Fruit fly (Drosophila melanogaster) whole organism, embryonic: ENCODE measurements around the gene AP-1sigma.
A peak's percentile ranks its signal among the peaks of the same experiment; 100 is the strongest.

ENCODE experiments used
- Blimp-1 ChIP-seq: fragments of 200-800 bp; sonication (Bioruptor generic); optimal IDR thresholded peaks from 3 replicates; lab custom pipeline; 2018; ENCODE audit warnings: missing biosample characterization, missing genetic modification characterization, mild to moderate bottlenecking, moderate library complexity, missing genetic modification reagents
- CG10274 ChIP-seq: fragments of 200-800 bp; sonication (Bioruptor generic); optimal IDR thresholded peaks from 3 replicates; lab custom pipeline; 2017; ENCODE audit warnings: missing biosample characterization, mild to moderate bottlenecking, missing genetic modification characterization
- CG10565 ChIP-seq: fragments of 200-800 bp; sonication (Bioruptor generic); optimal IDR thresholded peaks from 3 replicates; lab custom pipeline; 2016; ENCODE audit warnings: missing biosample characterization, mild to moderate bottlenecking, missing genetic modification characterization
- CG10654 ChIP-seq: fragments of 200-800 bp; sonication (Bioruptor generic); optimal IDR thresholded peaks from 2 replicates; lab custom pipeline; 2016; ENCODE audit warnings: missing biosample characterization, missing genetic modification characterization
- CG11085 ChIP-seq: fragments of 200-800 bp; sonication (Bioruptor generic); IDR thresholded peaks from 2 replicates; pipeline ENCODE4 v1.3.6; 2022; ENCODE audit warnings: missing biosample characterization, missing genetic modification characterization
- CG14860 ChIP-seq: fragments of 200-800 bp; sonication (Bioruptor generic); IDR thresholded peaks from 3 replicates; pipeline ENCODE4 v1.3.6; 2022; ENCODE audit warnings: missing biosample characterization, missing genetic modification characterization; ENCODE audit not compliant: partially characterized antibody
- CG16813 ChIP-seq: fragments of 200-800 bp; sonication (Bioruptor generic); IDR thresholded peaks from 3 replicates; pipeline ENCODE4 v1.3.6; 2022; ENCODE audit warnings: missing biosample characterization, missing genetic modification characterization; ENCODE audit not compliant: partially characterized antibody
- CG2116 ChIP-seq: fragments of 200-800 bp; sonication (Bioruptor generic); optimal IDR thresholded peaks from 3 replicates; lab custom pipeline; 2018; ENCODE audit warnings: missing biosample characterization, mild to moderate bottlenecking, missing genetic modification characterization
- CG2712 ChIP-seq: fragments of 200-800 bp; optimal IDR thresholded peaks from 3 replicates; lab custom pipeline; 2019; ENCODE audit warnings: missing biosample characterization, mild to moderate bottlenecking, missing genetic modification characterization, moderate library complexity
- CG4328 ChIP-seq: fragments of 200-800 bp; sonication (Bioruptor generic); optimal IDR thresholded peaks from 3 replicates; lab custom pipeline; 2017; ENCODE audit warnings: missing biosample characterization, missing genetic modification reagents, missing genetic modification characterization
- CG7987 ChIP-seq: fragments of 200-800 bp; sonication (Bioruptor generic); optimal IDR thresholded peaks from 2 replicates; lab custom pipeline; 2018; ENCODE audit warnings: missing biosample characterization, mild to moderate bottlenecking, missing genetic modification characterization, moderate library complexity
- CG9727 ChIP-seq: fragments of 200-800 bp; sonication (Bioruptor generic); optimal IDR thresholded peaks from 3 replicates; lab custom pipeline; 2017; ENCODE audit warnings: missing biosample characterization, mild to moderate bottlenecking, missing genetic modification characterization
- Camta ChIP-seq: fragments of 200-800 bp; sonication (Bioruptor generic); optimal IDR thresholded peaks from 2 replicates; lab custom pipeline; 2016; ENCODE audit warnings: missing biosample characterization, missing genetic modification characterization
- Deaf1 ChIP-seq: fragments of 200-800 bp; optimal IDR thresholded peaks from 3 replicates; lab custom pipeline; 2019; ENCODE audit warnings: missing biosample characterization, mild to moderate bottlenecking, missing genetic modification characterization, moderate library complexity
- Dfd ChIP-seq, 2 experiments: fragments of >200 bp; optimal IDR thresholded peaks; 2 replicates each; lab custom pipeline; 2017; ENCODE audit warnings: missing biosample characterization in 2 of 2, missing genetic modification characterization in 2 of 2
- Doc2 ChIP-seq: fragments of 200-800 bp; sonication (Bioruptor generic); IDR thresholded peaks from 2 replicates; pipeline ENCODE4 v1.3.6; 2022; ENCODE audit warnings: missing biosample characterization, missing genetic modification characterization
- E2f1 ChIP-seq: fragments of 200-800 bp; sonication (Bioruptor generic); IDR thresholded peaks from 2 replicates; pipeline ENCODE4 v1.3.6; 2022; ENCODE audit warnings: missing biosample characterization, missing genetic modification characterization
- Gug ChIP-seq: fragments of 200-800 bp; sonication (Bioruptor generic); IDR thresholded peaks from 4 replicates; pipeline ENCODE4 v1.3.6; 2022; ENCODE audit warnings: missing biosample characterization, missing genetic modification characterization
- HLHmδ ChIP-seq: fragments of 200-800 bp; sonication (Bioruptor generic); optimal IDR thresholded peaks from 2 replicates; lab custom pipeline; 2018; ENCODE audit warnings: missing biosample characterization, mild to moderate bottlenecking, missing genetic modification characterization, moderate library complexity
- Opbp ChIP-seq: fragments of 200-800 bp; sonication (Bioruptor generic); IDR thresholded peaks from 3 replicates; pipeline ENCODE4 v1.3.6; 2022; ENCODE audit warnings: missing biosample characterization, missing genetic modification characterization; ENCODE audit not compliant: partially characterized antibody
- Poxn ChIP-seq: fragments of 200-800 bp; sonication (Bioruptor generic); IDR thresholded peaks from 2 replicates; pipeline ENCODE4 v1.3.6; 2022; ENCODE audit warnings: missing biosample characterization, missing genetic modification characterization
- Rx ChIP-seq: fragments of 200-800 bp; sonication (Bioruptor generic); IDR thresholded peaks from 2 replicates; pipeline ENCODE4 v1.3.6; 2022; ENCODE audit warnings: missing biosample characterization, missing genetic modification characterization
- aop ChIP-seq: fragments of 200-800 bp; sonication (Bioruptor generic); IDR thresholded peaks from 2 replicates; pipeline ENCODE4 v1.3.6; 2022; ENCODE audit warnings: missing biosample characterization, missing genetic modification characterization
- ato ChIP-seq: fragments of 200-800 bp; sonication (Bioruptor generic); IDR thresholded peaks from 2 replicates; pipeline ENCODE4 v1.3.6; 2022; ENCODE audit warnings: missing biosample characterization, missing genetic modification characterization; ENCODE audit not compliant: partially characterized antibody
- bigmax ChIP-seq: fragments of 200-800 bp; sonication (Bioruptor generic); optimal IDR thresholded peaks from 2 replicates; lab custom pipeline; 2018; ENCODE audit warnings: missing biosample characterization, mild to moderate bottlenecking, missing genetic modification characterization
- chif ChIP-seq, 2 experiments: fragments of 200-800 bp; sonication (Bioruptor generic); optimal IDR thresholded peaks; 3 replicates each; lab custom pipeline; 2016; ENCODE audit warnings: missing biosample characterization in 2 of 2, missing genetic modification characterization in 2 of 2
- chinmo ChIP-seq: fragments of 200-800 bp; sonication (Bioruptor generic); IDR thresholded peaks from 4 replicates; pipeline ENCODE4 v1.3.6; 2022; ENCODE audit warnings: missing biosample characterization, missing genetic modification characterization; ENCODE audit not compliant: partially characterized antibody
- chm ChIP-seq: fragments of 200-800 bp; sonication (Bioruptor generic); IDR thresholded peaks from 2 replicates; pipeline ENCODE4 v1.3.6; 2022; ENCODE audit warnings: missing biosample characterization, missing genetic modification characterization
- ci ChIP-seq: fragments of 200-800 bp; sonication (Bioruptor generic); IDR thresholded peaks from 3 replicates; pipeline ENCODE4 v1.3.6; 2022; ENCODE audit warnings: missing biosample characterization, missing genetic modification characterization
- ewg ChIP-seq: fragments of 200-800 bp; sonication (Bioruptor generic); optimal IDR thresholded peaks from 3 replicates; lab custom pipeline; 2017; ENCODE audit warnings: mild to moderate bottlenecking, missing biosample characterization, missing genetic modification reagents, missing genetic modification characterization
- exex ChIP-seq: fragments of 200-800 bp; sonication (Bioruptor generic); optimal IDR thresholded peaks from 4 replicates; lab custom pipeline; 2018; ENCODE audit warnings: missing biosample characterization, mild to moderate bottlenecking, missing genetic modification characterization, moderate library complexity
- gcm ChIP-seq: fragments of 200-800 bp; sonication (Bioruptor generic); optimal IDR thresholded peaks from 2 replicates; lab custom pipeline; 2019; ENCODE audit warnings: missing biosample characterization, mild to moderate bottlenecking, missing genetic modification characterization, moderate library complexity
- inv ChIP-seq: fragments of 200-800 bp; sonication (Bioruptor generic); IDR thresholded peaks from 2 replicates; pipeline ENCODE4 v1.3.6; 2022; ENCODE audit warnings: missing biosample characterization, missing genetic modification characterization; ENCODE audit not compliant: partially characterized antibody
- kah ChIP-seq: fragments of 200-800 bp; sonication (Bioruptor generic); optimal IDR thresholded peaks from 2 replicates; lab custom pipeline; 2018; ENCODE audit warnings: missing biosample characterization, mild to moderate bottlenecking, missing genetic modification characterization
- knrl ChIP-seq: fragments of 200-800 bp; sonication (Bioruptor generic); IDR thresholded peaks from 3 replicates; pipeline ENCODE4 v1.3.6; 2022; ENCODE audit warnings: missing biosample characterization, missing genetic modification characterization; ENCODE audit not compliant: partially characterized antibody
- lola ChIP-seq, 3 experiments: fragments of >200 bp in 2 of 3; fragments of 200-800 bp in 1 of 3; sonication (Bioruptor generic) in 1 of 3; optimal IDR thresholded peaks; 2 replicates each; lab custom pipeline; 2017 to 2019; ENCODE audit warnings: missing biosample characterization in 3 of 3, missing genetic modification characterization in 3 of 3, mild to moderate bottlenecking in 1 of 3, moderate library complexity in 1 of 3
- luna ChIP-seq: fragments of 200-800 bp; sonication (Bioruptor generic); optimal IDR thresholded peaks from 2 replicates; lab custom pipeline; 2016; ENCODE audit warnings: missing biosample characterization, missing genetic modification characterization
- pfk ChIP-seq: fragments of 200-800 bp; sonication (Bioruptor generic); optimal IDR thresholded peaks from 2 replicates; lab custom pipeline; 2018; ENCODE audit warnings: missing biosample characterization, mild to moderate bottlenecking, missing genetic modification characterization, moderate library complexity
- prd ChIP-seq, 3 experiments: fragments of >200 bp in 2 of 3; fragments of 200-800 bp in 1 of 3; sonication (Bioruptor generic) in 1 of 3; optimal IDR thresholded peaks in 2 of 3; IDR thresholded peaks in 1 of 3; 2 replicates in 2 of 3; 3 replicates in 1 of 3; pipeline versions ENCODE4 v1.3.6 to Lab custom; 2017 to 2022; ENCODE audit warnings: missing biosample characterization in 1 of 3, missing genetic modification characterization in 1 of 3
- run ChIP-seq: fragments of 200-800 bp; sonication (Bioruptor generic); optimal IDR thresholded peaks from 3 replicates; lab custom pipeline; 2018; ENCODE audit warnings: missing biosample characterization, mild to moderate bottlenecking, missing genetic modification characterization
- salm ChIP-seq: fragments of 200-800 bp; sonication (Bioruptor generic); optimal IDR thresholded peaks from 2 replicates; lab custom pipeline; 2018; ENCODE audit warnings: missing biosample characterization, mild to moderate bottlenecking, missing genetic modification characterization
- scrt ChIP-seq: fragments of 200-800 bp; sonication (Bioruptor generic); optimal IDR thresholded peaks from 2 replicates; lab custom pipeline; 2018; ENCODE audit warnings: missing biosample characterization, mild to moderate bottlenecking, missing genetic modification characterization, moderate library complexity
- sens ChIP-seq: fragments of 200-800 bp; sonication (Bioruptor generic); peaks from one replicate; lab custom pipeline; 2016; ENCODE audit warnings: missing biosample characterization, missing genetic modification characterization
- slp2 ChIP-seq: fragments of 200-800 bp; sonication (Bioruptor generic); optimal IDR thresholded peaks from 2 replicates; lab custom pipeline; 2016; ENCODE audit warnings: missing biosample characterization, missing genetic modification characterization
- sqz ChIP-seq: fragments of 200-800 bp; sonication (Bioruptor generic); optimal IDR thresholded peaks from 3 replicates; lab custom pipeline; 2018; ENCODE audit warnings: missing biosample characterization, mild to moderate bottlenecking, missing genetic modification characterization
- usp ChIP-seq: fragments of >200 bp; optimal IDR thresholded peaks from 2 replicates; lab custom pipeline; 2017; ENCODE audit warnings: missing biosample characterization, missing genetic modification characterization
- zf30C ChIP-seq: fragments of 200-800 bp; sonication (Bioruptor generic); optimal IDR thresholded peaks from 3 replicates; lab custom pipeline; 2018; ENCODE audit warnings: missing biosample characterization, mild to moderate bottlenecking, missing genetic modification characterization
- zfh2 ChIP-seq: fragments of 200-800 bp; sonication (Bioruptor generic); optimal IDR thresholded peaks from 2 replicates; lab custom pipeline; 2016; ENCODE audit warnings: missing biosample characterization, missing genetic modification characterization

AP-1sigma gene

dm6 chr3R:23958091-23958838 is at the start of gene AP-1sigma, which contains the start of gene GluProRS (continued):
- peak in 1 of 3 experiments; percentile 85 for TF ChIP-seq lola (GFP tag; optimal IDR thresholded peaks at IDR 0.05; lab: Kevin White, UChicago)
- TF ChIP-seq CG16813 (GFP tag; lab: Robert Waterston, UW) = peak; percentile 97
- TF ChIP-seq scrt = peak; percentile 77
- peak; percentile 26 for TF ChIP-seq pfk (GFP tag; lab: Kevin White, UChicago)
- peak; percentile 86 for TF ChIP-seq Blimp-1 (GFP tag; lab: Kevin White, UChicago)
- peak; percentile 92 for TF ChIP-seq zfh2 (GFP tag; lab: Kevin White, UChicago)
- TF ChIP-seq Camta (GFP tag; lab: Kevin White, UChicago) = peak; percentile 80
- peak; percentile 92 for TF ChIP-seq CG10654 (GFP tag; lab: Kevin White, UChicago)
- peak; percentile 86 for TF ChIP-seq Opbp (GFP tag; lab: Robert Waterston, UW)
- TF ChIP-seq gcm = peak; percentile 81
- TF ChIP-seq Poxn (GFP tag; lab: Robert Waterston, UW) = peak; percentile 87
- peak; percentile 46 for TF ChIP-seq CG7987
- peak; percentile 96 for TF ChIP-seq ci
- TF ChIP-seq CG4328 (GFP tag; lab: Kevin White, UChicago) = peak; percentile 85
- TF ChIP-seq ewg (GFP tag; lab: Kevin White, UChicago) = peak; percentile 79
- peak; percentile 96 for TF ChIP-seq E2f1
- TF ChIP-seq sqz = peak; percentile 12
- TF ChIP-seq ato (GFP tag; lab: Robert Waterston, UW) = peak; percentile 67
- TF ChIP-seq HLHmδ (GFP tag; lab: Kevin White, UChicago) = no peak
- TF ChIP-seq Gug (GFP tag; lab: Robert Waterston, UW) = peak; percentile 96
- peak; percentile 48 for TF ChIP-seq kah (GFP tag; lab: Kevin White, UChicago)
- peak; percentile 73 to 88 for TF ChIP-seq chif (GFP tag; optimal IDR thresholded peaks at IDR 0.05; lab: Kevin White, UChicago)
- TF ChIP-seq aop (GFP tag; lab: Robert Waterston, UW) = peak; percentile 75
- TF ChIP-seq slp2 (GFP tag; lab: Kevin White, UChicago) = peak; percentile 62
- no peak for TF ChIP-seq prd (optimal IDR thresholded peaks at IDR 0.05; lab: Kevin White, UChicago)
- TF ChIP-seq prd (GFP tag; IDR thresholded peaks at IDR 0.05; lab: Robert Waterston, UW) = peak; percentile 98
- TF ChIP-seq run (tag; lab: Kevin White, UChicago) = peak; percentile 39
- TF ChIP-seq Doc2 (GFP tag; lab: Robert Waterston, UW) = peak; percentile 86
- TF ChIP-seq Dfd (GFP tag; optimal IDR thresholded peaks at IDR 0.05; lab: Kevin White, UChicago) = no peak
- peak; percentile 38 for TF ChIP-seq luna (GFP tag; lab: Kevin White, UChicago)
- peak; percentile 56 for TF ChIP-seq CG10274 (GFP tag; lab: Kevin White, UChicago)
- TF ChIP-seq Rx = peak; percentile 83
- peak; percentile 93 for TF ChIP-seq chm
- TF ChIP-seq CG14860 (GFP tag; lab: Robert Waterston, UW) = peak; percentile 93
- peak; percentile 97 for TF ChIP-seq knrl
- peak; percentile 70 for TF ChIP-seq CG2116 (GFP tag; lab: Kevin White, UChicago)
- peak; percentile 95 for TF ChIP-seq CG11085
- TF ChIP-seq CG2712 (tag; lab: Kevin White, UChicago) = peak; percentile 92
- TF ChIP-seq zf30C (GFP tag; lab: Kevin White, UChicago) = no peak
- peak; percentile 58 for TF ChIP-seq exex (tag; lab: Kevin White, UChicago)
- peak; percentile 52 for TF ChIP-seq salm (tag; lab: Kevin White, UChicago)
- TF ChIP-seq Deaf1 = peak; percentile 65
- peak; percentile 53 for TF ChIP-seq CG10565 (GFP tag; lab: Kevin White, UChicago)
- TF ChIP-seq inv (GFP tag; lab: Robert Waterston, UW) = peak; percentile 91
- peak; percentile 98 for TF ChIP-seq bigmax
- TF ChIP-seq CG9727 (GFP tag; lab: Kevin White, UChicago) = peak; percentile 93
- peak; percentile 96 for TF ChIP-seq chinmo
- TF ChIP-seq sens = peak; percentile 97
- TF ChIP-seq usp (GFP tag; lab: Kevin White, UChicago) = no peak
